Worm (Caenorhabditis elegans) whole organism, L4 larva: ENCODE results near the gene C27A2.8.

ENCODE experiments used
- R02D3.7 ChIP-seq: fragments of 150-350 bp; sonication (generic microtip); optimal IDR thresholded peaks from 3 replicates; lab custom pipeline; 2014; ENCODE audit warnings: missing biosample characterization, missing genetic modification characterization
- T26A8.4 ChIP-seq: fragments of 200-800 bp; sonication (Bioruptor generic); IDR thresholded peaks from 2 replicates; pipeline ENCODE4 v1.3.6; 2022; ENCODE audit warnings: missing genetic modification characterization, missing compliant biosample characterization
- aly-2 ChIP-seq: sonication (generic microtip); optimal IDR thresholded peaks from 2 replicates; lab custom pipeline; 2018; ENCODE audit warnings: missing biosample characterization, missing genetic modification characterization
- ces-1 ChIP-seq: fragments of 150-350 bp; sonication (generic microtip); optimal IDR thresholded peaks from 4 replicates; lab custom pipeline; 2014; ENCODE audit warnings: missing biosample characterization, missing genetic modification reagents, missing genetic modification characterization
- daf-8 ChIP-seq: fragments of 200-800 bp; sonication (Bioruptor generic); IDR thresholded peaks from 2 replicates; pipeline ENCODE4 v1.3.6; 2022; ENCODE audit warnings: missing genetic modification characterization, missing compliant biosample characterization
- dmd-9 ChIP-seq: fragments of 200-800 bp; sonication (Bioruptor generic); IDR thresholded peaks from 2 replicates; pipeline ENCODE4 v1.3.6; 2022; ENCODE audit warnings: missing genetic modification reagents, missing genetic modification characterization, missing compliant biosample characterization
- egl-27 ChIP-seq: sonication (generic microtip); optimal IDR thresholded peaks from 3 replicates; lab custom pipeline; 2017; ENCODE audit warnings: missing biosample characterization, missing genetic modification reagents, missing genetic modification characterization
- mdt-29 ChIP-seq: fragments of 200-800 bp; sonication (Bioruptor generic); IDR thresholded peaks from 2 replicates; pipeline ENCODE4 v1.3.6; 2022; ENCODE audit warnings: missing genetic modification reagents, missing genetic modification characterization, missing compliant biosample characterization
- mep-1 ChIP-seq: fragments of 150-350 bp; sonication (generic microtip); optimal IDR thresholded peaks from 3 replicates; lab custom pipeline; 2014; ENCODE audit warnings: missing biosample characterization, missing genetic modification characterization
- nhr-77 ChIP-seq: fragments of 150-350 bp; optimal IDR thresholded peaks from 2 replicates; lab custom pipeline; 2014; ENCODE audit warnings: missing biosample characterization, missing genetic modification characterization
- skn-1 ChIP-seq: fragments of 150-350 bp; optimal IDR thresholded peaks from 2 replicates; lab custom pipeline; 2014; ENCODE audit warnings: missing biosample characterization, missing genetic modification characterization
- zag-1 ChIP-seq: fragments of 150-350 bp; optimal IDR thresholded peaks from 2 replicates; lab custom pipeline; 2014; ENCODE audit warnings: missing biosample characterization, missing genetic modification characterization

DNA sequence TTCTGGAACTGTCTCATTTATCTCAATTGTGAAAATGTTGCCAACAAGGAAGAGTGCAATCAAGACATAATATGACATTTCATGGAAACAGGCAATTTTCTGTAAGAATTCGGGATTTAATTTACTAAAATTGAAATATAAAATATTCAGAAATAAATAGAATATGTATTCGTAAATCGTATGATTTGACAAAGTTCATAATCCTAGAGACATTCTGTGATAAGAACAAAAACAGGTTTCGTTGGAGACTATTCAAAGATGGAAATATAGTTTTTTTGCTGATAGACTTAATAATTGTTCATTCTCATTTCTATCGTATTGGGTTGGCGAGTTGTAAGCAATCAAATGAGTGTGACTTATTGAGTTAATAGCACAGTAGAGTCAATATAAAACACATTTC, 9.8 kb downstream of the C27A2.8 start, which contains the start of gene C27A2.12:
- no peak for TF ChIP-seq mdt-29 (GFP tag; lab: Robert Waterston, UW)
- TF ChIP-seq egl-27 (tag; lab: Kevin White, UChicago): no peak
- no peak for TF ChIP-seq aly-2 (tag; lab: Kevin White, UChicago)
- TF ChIP-seq R02D3.7 (tag; lab: Kevin White, UChicago): no peak
- TF ChIP-seq daf-8: no peak
- no peak for TF ChIP-seq ces-1 (GFP tag; lab: Kevin White, UChicago)
- no peak for TF ChIP-seq dmd-9 (GFP tag; lab: Robert Waterston, UW)
- no peak for TF ChIP-seq zag-1
- no peak for TF ChIP-seq mep-1
- no peak for TF ChIP-seq nhr-77 (tag; lab: Kevin White, UChicago)
- no peak for TF ChIP-seq skn-1 (tag; lab: Kevin White, UChicago)
- TF ChIP-seq T26A8.4 (GFP tag; lab: Robert Waterston, UW): no peak
